Worm (Caenorhabditis elegans): Measurements from ENCODE around the gene str-185.

str-185 gene

ce11 chrIV:4395555-4395954, 34.2 kb downstream of the str-185 start:
- TF ChIP-seq B0035.1 (tag; optimal IDR thresholded peaks at IDR 0.05) (no peak), D2030.7 (GFP tag; IDR thresholded peaks at IDR 0.05) (no peak), lin-54 (GFP tag; optimal IDR thresholded peaks at IDR 0.05) (no peak), C06A6.2 (GFP tag; conservative IDR thresholded peaks at IDR 0.05) (no peak), gei-17 (GFP tag; optimal IDR thresholded peaks at IDR 0.05) (no peak), Y53G8AR.9 (GFP tag; conservative IDR thresholded peaks at IDR 0.05) (no peak), aptf-2 (GFP tag; conservative IDR thresholded peaks at IDR 0.05) (no peak), ets-4 (GFP tag; optimal IDR thresholded peaks at IDR 0.05) (no peak), lin-35 (GFP tag; optimal IDR thresholded peaks at IDR 0.05) (no peak), K12H6.12 (tag; optimal IDR thresholded peaks at IDR 0.05) (no peak)

ce11 chrIV:4393942-4394460, 35.8 kb downstream of the str-185 start, which contains the start of gene ell-1:
ell-1 (plus strand) TSS chrIV:4394410.
- TF ChIP-seq nhr-80 (tag; optimal IDR thresholded peaks at IDR 0.05) (peak; percentile 96), Y53F4B.3 (GFP tag; IDR thresholded peaks at IDR 0.05) (no peak), ceh-58 (GFP tag; IDR thresholded peaks at IDR 0.05) (no peak), hmg-1.2 (GFP tag; IDR thresholded peaks at IDR 0.05) (peak; percentile 29; the same call in 1 of the 2 replicates), let-607 (tag; optimal IDR thresholded peaks at IDR 0.05) (peak in 1 of 2 experiments; percentile 51), chd-7 (tag; optimal IDR thresholded peaks at IDR 0.05) (no peak), attf-5 (GFP tag; optimal IDR thresholded peaks at IDR 0.05) (peak; percentile 36), mes-4 (tag; optimal IDR thresholded peaks at IDR 0.05) (no peak), snpc-3.4 (tag; optimal IDR thresholded peaks at IDR 0.05) (no peak), zfh-2 (GFP tag; conservative IDR thresholded peaks at IDR 0.05) (peak; percentile 61; the same call in 1 of the 2 replicates), nfya-2 (GFP tag; IDR thresholded peaks at IDR 0.05) (no peak), cebp-1 (GFP tag; IDR thresholded peaks at IDR 0.05) (no peak), cebp-1 (tag; optimal IDR thresholded peaks at IDR 0.05) (no peak), sdz-38 (tag; optimal IDR thresholded peaks at IDR 0.05) (no peak)

ce11 chrIV:4393488-4393887, 36.3 kb downstream of the str-185 start:
- no peak for TF ChIP-seq egl-44 (GFP tag; IDR thresholded peaks at IDR 0.05)
- TF ChIP-seq nfya-2 (GFP tag; IDR thresholded peaks at IDR 0.05), result no peak
- no peak for TF ChIP-seq F37B4.10 (GFP tag; IDR thresholded peaks at IDR 0.05)
- TF ChIP-seq xnd-1 (tag; optimal IDR thresholded peaks at IDR 0.05), result peak; percentile 87
- no peak for TF ChIP-seq rec-8 (tag; optimal IDR thresholded peaks at IDR 0.05)
- TF ChIP-seq lir-1 (GFP tag; conservative IDR thresholded peaks at IDR 0.05), result no peak
- no peak for TF ChIP-seq dpff-1 (tag; optimal IDR thresholded peaks at IDR 0.05)
- no peak for TF ChIP-seq nhr-27 (tag; optimal IDR thresholded peaks at IDR 0.05)
- TF ChIP-seq snpc-3.4 (tag; optimal IDR thresholded peaks at IDR 0.05), result peak; percentile 14
- TF ChIP-seq B0035.1 (tag; optimal IDR thresholded peaks at IDR 0.05), result no peak
- peak; percentile 29; the same call in 1 of the 2 replicates for TF ChIP-seq B0336.3 (GFP tag; IDR thresholded peaks at IDR 0.05)
- TF ChIP-seq gei-17 (GFP tag; optimal IDR thresholded peaks at IDR 0.05), result no peak
- TF ChIP-seq ztf-26 (tag; optimal IDR thresholded peaks at IDR 0.05), result no peak
- TF ChIP-seq F33H1.4 (GFP tag; IDR thresholded peaks at IDR 0.05), result peak; percentile 94
- TF ChIP-seq akir-1 (GFP tag; optimal IDR thresholded peaks at IDR 0.05), result no peak
- TF ChIP-seq snpc-1.1 (tag; optimal IDR thresholded peaks at IDR 0.05; ENCODE audit: insufficient read depth), result no peak
- no peak for TF ChIP-seq attf-3 (GFP tag; conservative IDR thresholded peaks at IDR 0.05)
- no peak for TF ChIP-seq ceh-40 (GFP tag; IDR thresholded peaks at IDR 0.05)
- no peak for TF ChIP-seq let-607 (tag; optimal IDR thresholded peaks at IDR 0.05)
- TF ChIP-seq ceh-58 (GFP tag; IDR thresholded peaks at IDR 0.05), result no peak
- TF ChIP-seq lsl-1 (GFP tag; optimal IDR thresholded peaks at IDR 0.05), result peak; percentile 95
- no peak for TF ChIP-seq egrh-3 (GFP tag; IDR thresholded peaks at IDR 0.05)
- no peak for TF ChIP-seq Y53F4B.3 (GFP tag; IDR thresholded peaks at IDR 0.05)
- TF ChIP-seq ekl-4 (GFP tag; IDR thresholded peaks at IDR 0.05), result peak; percentile 60; the same call in 1 of the 2 replicates
- no peak for TF ChIP-seq sptf-2 (GFP tag; optimal IDR thresholded peaks at IDR 0.05)
- TF ChIP-seq K11D2.4 (GFP tag; IDR thresholded peaks at IDR 0.05), result no peak
- no peak for TF ChIP-seq lin-26 (GFP tag; IDR thresholded peaks at IDR 0.05)
- no peak for TF ChIP-seq pha-4 (tag; optimal IDR thresholded peaks at IDR 0.05)
- TF ChIP-seq hmg-1.2 (GFP tag; IDR thresholded peaks at IDR 0.05), result peak; percentile 41
